Worm (Caenorhabditis elegans): ENCODE data around the gene F07G6.5.
"Not testable (repeated sequence)": the region's sequence is repeated elsewhere in the genome, so short reads cannot be mapped to it uniquely, and the experiment has no call there.

Gene F07G6.5

DNA sequence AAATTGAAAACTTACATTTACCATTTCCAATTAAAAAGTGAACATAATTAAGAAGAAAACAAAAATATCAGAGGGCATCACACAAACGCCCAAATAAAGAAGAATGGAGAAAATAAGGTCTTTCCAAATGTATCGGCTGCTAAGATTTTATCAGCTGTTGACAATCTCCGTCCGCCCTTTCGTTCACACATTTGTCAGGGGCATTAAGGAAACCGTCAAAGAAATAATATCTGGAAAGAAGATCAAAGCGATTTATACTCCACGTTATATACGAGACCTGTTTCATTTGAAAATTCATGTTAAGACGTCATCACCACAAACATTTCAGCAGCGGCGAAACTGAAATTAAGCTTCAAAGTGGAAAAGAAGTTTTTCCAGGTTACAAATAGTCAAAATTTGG, 6.1 kb upstream of the F07G6.5 start, which contains the start of gene fbxa-52:
fbxa-52 (minus strand) TSS at position 101 of the 400 bp plus-strand sequence.
- TF ChIP-seq nhr-27 (tag; optimal IDR thresholded peaks at IDR 0.05) (no peak), rpc-1 (optimal IDR thresholded peaks at IDR 0.05) (no peak), rpc-1 (tag; optimal IDR thresholded peaks at IDR 0.05) (no peak), nfyb-1 (GFP tag; IDR thresholded peaks at IDR 0.05) (no peak), F55B11.4 (tag; optimal IDR thresholded peaks at IDR 0.05; ENCODE audit: borderline replicate concordance, insufficient read depth) (no peak), repo-1 (tag; optimal IDR thresholded peaks at IDR 0.05) (no peak), hsf-1 (GFP tag; IDR thresholded peaks at IDR 0.05) (no peak), F33H1.4 (GFP tag; IDR thresholded peaks at IDR 0.05) (no peak), rcor-1 (GFP tag; IDR thresholded peaks at IDR 0.05) (no peak)

DNA sequence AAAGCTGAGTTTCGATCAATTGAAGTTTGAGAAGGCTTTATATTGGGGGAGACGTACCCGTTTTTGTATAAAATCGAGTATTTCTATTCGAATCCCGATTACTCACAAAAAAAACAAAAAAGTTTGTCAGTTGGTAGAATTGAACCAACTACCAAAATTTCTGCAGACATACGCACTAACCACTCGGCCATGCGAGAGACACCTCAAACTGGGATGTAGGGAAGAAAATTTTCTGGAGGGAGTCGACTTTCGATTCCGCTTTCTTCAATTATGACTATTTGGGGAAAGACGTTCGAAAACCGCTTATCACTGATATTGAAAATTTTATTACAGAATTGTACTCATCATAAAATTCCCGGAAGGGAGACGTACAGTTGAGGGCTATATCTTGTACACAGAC, 832 bp upstream of the F07G6.5 start:
- peak; percentile 81 for TF ChIP-seq tbp1 (GFP tag; optimal IDR thresholded peaks at IDR 0.05)
- peak; percentile 22 for TF ChIP-seq rpc-1 (optimal IDR thresholded peaks at IDR 0.05)
- peak; percentile 65 for TF ChIP-seq rpc-1 (tag; optimal IDR thresholded peaks at IDR 0.05)
- TF ChIP-seq lin-26 (GFP tag; IDR thresholded peaks at IDR 0.05): peak; percentile 53; the same call in 1 of the 2 replicates
- TF ChIP-seq B0261.1 (tag; optimal IDR thresholded peaks at IDR 0.05): peak; percentile 59

DNA sequence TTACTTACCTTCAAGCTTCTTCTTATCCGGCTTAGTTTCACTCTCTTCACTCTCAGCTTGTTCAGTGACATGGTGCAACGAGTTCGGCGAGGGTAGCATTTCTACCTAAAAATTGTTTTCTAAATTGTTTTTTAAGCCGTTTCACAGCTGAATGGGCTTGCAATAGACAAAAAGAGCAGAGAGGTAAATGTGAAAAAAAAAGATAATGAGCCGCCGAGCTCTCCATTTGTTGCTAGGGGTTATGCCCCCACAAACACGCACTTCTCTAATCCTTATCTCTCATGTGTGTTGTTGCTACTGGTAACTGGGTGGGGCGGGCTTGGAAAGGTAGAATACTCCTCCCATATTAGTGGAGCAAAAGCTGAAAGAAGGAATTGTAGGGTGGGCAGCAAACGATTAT, 2.6 kb downstream of the F07G6.5 start, which contains the start of gene C36C9.5:
C36C9.5 (minus strand) TSS at position 101 of the 400 bp plus-strand sequence.
- TF ChIP-seq Y67H2A.10 (GFP tag; conservative IDR thresholded peaks at IDR 0.05): no peak
- no peak for TF ChIP-seq nhr-120 (GFP tag; IDR thresholded peaks at IDR 0.05)
- TF ChIP-seq ztf-28 (GFP tag; IDR thresholded peaks at IDR 0.05): no peak

DNA sequence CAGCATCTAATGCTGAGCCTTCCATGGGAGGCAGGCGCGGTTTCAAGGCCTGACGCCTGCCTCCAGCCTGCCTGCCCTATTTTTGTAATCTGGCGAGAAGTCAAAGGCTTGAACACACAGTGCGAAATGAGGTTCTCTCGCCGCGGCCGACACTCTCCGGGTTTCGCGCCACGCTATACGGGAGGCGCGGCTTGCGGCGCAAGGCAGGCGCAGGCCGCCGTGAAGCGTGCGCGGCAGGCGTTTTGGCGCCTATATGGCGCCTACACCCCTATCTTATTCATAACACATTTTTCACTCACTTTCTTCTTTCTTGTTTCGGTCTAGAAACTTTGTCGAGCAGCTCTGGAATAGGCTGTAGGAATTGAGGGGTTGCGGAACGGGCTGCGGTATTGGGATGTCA, 3.4 kb downstream of the F07G6.5 start:
- TF ChIP-seq zfh-2 (GFP tag; conservative IDR thresholded peaks at IDR 0.05) (peak; percentile 94), egrh-3 (GFP tag; IDR thresholded peaks at IDR 0.05) (peak; percentile 70; the same call in 1 of the 2 replicates), cebp-2 (GFP tag; IDR thresholded peaks at IDR 0.05) (0 out of 2 replicates have a peak, but pooled peaks have one; percentile 48), die-1 (tag; optimal IDR thresholded peaks at IDR 0.05) (no peak)

DNA sequence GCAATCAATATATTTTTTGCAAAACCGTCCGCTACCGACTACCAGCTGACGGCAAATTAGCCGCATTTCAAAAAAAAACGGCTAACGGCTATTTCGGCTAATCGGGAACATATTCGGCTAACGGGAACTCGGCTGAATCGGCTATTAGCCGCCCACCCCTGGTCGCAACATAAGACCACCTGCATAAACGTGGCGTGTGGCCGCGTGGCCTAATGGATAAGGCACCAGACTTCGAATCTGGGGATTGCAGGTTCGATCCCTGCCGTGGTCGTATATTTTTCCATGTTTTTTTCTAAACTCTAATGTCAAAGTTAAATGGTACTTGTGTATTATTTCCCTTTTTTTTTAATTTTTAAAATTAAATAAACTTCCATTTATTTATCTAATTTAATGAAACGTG, 8.0 kb downstream of the F07G6.5 start:
- TF ChIP-seq D2030.7 (GFP tag; IDR thresholded peaks at IDR 0.05) (peak; percentile 36; the same call in 1 of the 2 replicates), ceh-91 (GFP tag; IDR thresholded peaks at IDR 0.05) (0 out of 2 replicates have a peak, but pooled peaks have one; percentile 28), attf-5 (GFP tag; optimal IDR thresholded peaks at IDR 0.05) (no peak), K11D2.4 (GFP tag; IDR thresholded peaks at IDR 0.05) (no peak), rpc-1 (optimal IDR thresholded peaks at IDR 0.05) (peak; percentile 19), rpc-1 (tag; optimal IDR thresholded peaks at IDR 0.05) (peak; percentile 73), nhr-27 (tag; optimal IDR thresholded peaks at IDR 0.05) (no peak), zfh-2 (GFP tag; conservative IDR thresholded peaks at IDR 0.05) (peak; percentile 33; the same call in 1 of the 2 replicates), B0261.1 (tag; optimal IDR thresholded peaks at IDR 0.05) (peak; percentile 51), ama-1 (optimal IDR thresholded peaks at IDR 0.05) (no peak), ama-1 (GFP tag; optimal IDR thresholded peaks at IDR 0.05) (no peak), tbp1 (GFP tag; optimal IDR thresholded peaks at IDR 0.05) (peak; percentile 80), him-1 (tag; optimal IDR thresholded peaks at IDR 0.05) (peak; percentile 64)

DNA sequence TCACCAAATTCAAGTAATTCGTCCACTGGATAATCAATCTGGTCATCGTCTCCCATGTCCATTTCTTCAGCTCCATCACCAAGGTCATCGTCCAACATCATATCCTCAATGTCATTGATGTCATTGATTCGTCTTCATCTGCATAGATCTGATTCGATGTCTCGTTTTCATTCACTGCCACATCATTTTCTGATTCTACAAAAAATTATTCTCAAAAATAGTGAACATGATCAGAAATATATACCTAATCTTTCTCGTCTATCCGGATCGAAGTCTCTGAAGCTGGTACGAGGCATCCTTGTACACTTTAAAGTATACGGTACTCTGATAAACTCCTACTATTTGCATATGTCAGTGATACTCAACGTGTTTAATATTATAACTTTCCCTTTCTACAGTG, 9.6 kb downstream of the F07G6.5 start, which contains the start of gene C36C9.4:
C36C9.4 (minus strand) TSS at position 101 of the 400 bp plus-strand sequence.
- not testable (repeated sequence) for TF ChIP-seq hsf-1 (GFP tag; IDR thresholded peaks at IDR 0.05); madf-8 (GFP tag; conservative IDR thresholded peaks at IDR 0.05); die-1 (tag; optimal IDR thresholded peaks at IDR 0.05)

DNA sequence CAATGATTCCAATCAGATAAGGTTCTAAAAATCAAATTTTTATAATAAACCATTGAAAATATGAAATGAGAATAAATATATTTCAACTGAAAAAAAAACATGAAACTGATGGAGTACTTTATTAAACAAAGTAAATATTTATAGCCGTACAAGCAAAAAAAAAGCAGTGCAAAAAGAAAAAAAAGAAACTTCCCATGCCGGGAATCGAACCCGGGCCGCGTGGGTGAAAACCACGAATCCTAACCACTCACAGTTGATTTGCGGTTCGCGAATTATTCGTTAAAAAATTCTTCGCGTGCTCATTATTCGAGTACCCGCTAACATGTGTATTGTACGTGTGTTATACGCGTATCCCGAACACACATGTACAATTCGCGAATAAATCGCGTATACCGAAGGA, 15.5 kb downstream of the F07G6.5 start, which contains the start of gene C36C9.6:
C36C9.6 (minus strand) TSS at position 101 of the 400 bp plus-strand sequence.
- TF ChIP-seq rcor-1 (GFP tag; IDR thresholded peaks at IDR 0.05); unc-130 (GFP tag; optimal IDR thresholded peaks at IDR 0.05); F33H1.4 (GFP tag; IDR thresholded peaks at IDR 0.05): not testable (repeated sequence)

All from whole organism, young adult.